Worm (Caenorhabditis elegans) whole organism, young adult: ENCODE measurements around the gene ints-11.
A peak's percentile ranks its signal among the peaks of the same experiment; 100 is the strongest.

Source experiments
- C17E4.6 ChIP-seq: fragments of 200-800 bp; sonication (Bioruptor generic); IDR thresholded peaks from 2 replicates; pipeline ENCODE4 v1.3.6; 2022; ENCODE audit warnings: missing genetic modification reagents, missing genetic modification characterization, missing compliant biosample characterization
- K12H6.12 ChIP-seq: fragments of 200-800 bp; sonication (Bioruptor generic); optimal IDR thresholded peaks from 2 replicates; lab custom pipeline; 2018; ENCODE audit warnings: mild to moderate bottlenecking, missing genetic modification characterization, missing compliant biosample characterization
- Y53G8AR.9 ChIP-seq: fragments of 200-800 bp; sonication (Bioruptor generic); conservative IDR thresholded peaks from 2 replicates; pipeline ENCODE4 v1.3.6; 2022; ENCODE audit warnings: missing genetic modification reagents, missing genetic modification characterization, missing compliant biosample characterization
- ZK185.1 ChIP-seq: sonication (generic microtip); optimal IDR thresholded peaks from 2 replicates; lab custom pipeline; 2016; ENCODE audit warnings: mild to moderate bottlenecking, missing genetic modification characterization, missing compliant biosample characterization; ENCODE audit not compliant: poor library complexity, severe bottlenecking
- aptf-3 ChIP-seq: fragments of 200-800 bp; sonication (Bioruptor generic); IDR thresholded peaks from 2 replicates; pipeline ENCODE4 v1.3.6; 2022; ENCODE audit warnings: missing genetic modification characterization, missing compliant biosample characterization
- athp-1 ChIP-seq: sonication (generic microtip); optimal IDR thresholded peaks from 2 replicates; lab custom pipeline; 2017; ENCODE audit warnings: mild to moderate bottlenecking, missing genetic modification characterization, missing compliant biosample characterization
- attf-5 ChIP-seq: fragments of 200-800 bp; sonication (Bioruptor generic); optimal IDR thresholded peaks from 2 replicates; lab custom pipeline; 2018; ENCODE audit warnings: mild to moderate bottlenecking, missing genetic modification characterization, missing compliant biosample characterization
- cebp-1 ChIP-seq, 2 experiments: fragments of 200-800 bp in 1 of 2; sonication (Bioruptor generic) in 1 of 2; sonication (generic microtip) in 1 of 2; IDR thresholded peaks in 1 of 2; optimal IDR thresholded peaks in 1 of 2; 2 replicates each; pipeline versions ENCODE4 v1.3.6 to Lab custom; 2017 to 2022; ENCODE audit warnings: missing compliant biosample characterization in 2 of 2, missing genetic modification characterization in 2 of 2, mild to moderate bottlenecking in 1 of 2, missing genetic modification reagents in 1 of 2, moderate library complexity in 1 of 2
- ceh-100 ChIP-seq: fragments of 200-800 bp; sonication (Bioruptor generic); IDR thresholded peaks from 2 replicates; pipeline ENCODE4 v1.3.6; 2022; ENCODE audit warnings: missing genetic modification reagents, missing genetic modification characterization, missing compliant biosample characterization
- die-1 ChIP-seq: sonication (generic microtip); optimal IDR thresholded peaks from 2 replicates; lab custom pipeline; 2016; ENCODE audit warnings: missing genotype, mild to moderate bottlenecking, missing genetic modification characterization, missing compliant biosample characterization
- dpff-1 ChIP-seq: sonication (generic microtip); optimal IDR thresholded peaks from 2 replicates; lab custom pipeline; 2017; ENCODE audit warnings: mild to moderate bottlenecking, missing genetic modification characterization, missing compliant biosample characterization
- efl-1 ChIP-seq: fragments of 150-350 bp; optimal IDR thresholded peaks from 2 replicates; lab custom pipeline; 2014; ENCODE audit warnings: missing biosample characterization, missing genetic modification reagents, missing genetic modification characterization
- egl-18 ChIP-seq: fragments of 200-800 bp; sonication (Bioruptor generic); IDR thresholded peaks from 2 replicates; pipeline ENCODE4 v1.3.6; 2022; ENCODE audit warnings: missing genetic modification reagents, missing genetic modification characterization, missing compliant biosample characterization
- egrh-3 ChIP-seq: fragments of 200-800 bp; sonication (Bioruptor generic); IDR thresholded peaks from 2 replicates; pipeline ENCODE4 v1.3.6; 2022; ENCODE audit warnings: missing genetic modification reagents, missing genetic modification characterization, missing compliant biosample characterization
- ets-4 ChIP-seq: fragments of 200-800 bp; sonication (Bioruptor generic); optimal IDR thresholded peaks from 2 replicates; lab custom pipeline; 2018; ENCODE audit warnings: mild to moderate bottlenecking, missing genetic modification characterization, missing compliant biosample characterization
- him-1 ChIP-seq: sonication (generic microtip); optimal IDR thresholded peaks from 2 replicates; lab custom pipeline; 2016; ENCODE audit warnings: missing genotype, missing genetic modification reagents, missing genetic modification characterization, missing compliant biosample characterization
- hlh-12 ChIP-seq: sonication (generic microtip); optimal IDR thresholded peaks from 2 replicates; lab custom pipeline; 2016; ENCODE audit warnings: missing genetic modification characterization, missing compliant biosample characterization
- hlh-26 ChIP-seq: fragments of 200-800 bp; sonication (Bioruptor generic); conservative IDR thresholded peaks from 2 replicates; pipeline ENCODE4 v1.3.6; 2022; ENCODE audit warnings: missing genetic modification reagents, missing genetic modification characterization, missing compliant biosample characterization
- hmg-1.2 ChIP-seq: fragments of 200-800 bp; sonication (Bioruptor generic); IDR thresholded peaks from 2 replicates; pipeline ENCODE4 v1.3.6; 2022; ENCODE audit warnings: missing genetic modification reagents, missing genetic modification characterization, missing compliant biosample characterization
- lsl-1 ChIP-seq: fragments of 200-800 bp; sonication (Bioruptor generic); optimal IDR thresholded peaks from 2 replicates; lab custom pipeline; 2018; ENCODE audit warnings: mild to moderate bottlenecking, missing genetic modification characterization, moderate library complexity, missing compliant biosample characterization
- madf-10 ChIP-seq: sonication (generic microtip); optimal IDR thresholded peaks from 2 replicates; lab custom pipeline; 2016; ENCODE audit warnings: mild to moderate bottlenecking, missing genetic modification characterization, missing compliant biosample characterization
- mcd-1 ChIP-seq: fragments of 200-800 bp; sonication (Bioruptor generic); IDR thresholded peaks from 2 replicates; pipeline ENCODE4 v1.3.6; 2022; ENCODE audit warnings: missing genetic modification reagents, missing genetic modification characterization, missing compliant biosample characterization
- mel-28 ChIP-seq: sonication (generic microtip); optimal IDR thresholded peaks from 2 replicates; lab custom pipeline; 2016; ENCODE audit warnings: borderline replicate concordance, mild to moderate bottlenecking, missing genetic modification characterization, missing compliant biosample characterization
- nfya-1 ChIP-seq: sonication (generic microtip); optimal IDR thresholded peaks from 2 replicates; lab custom pipeline; 2017; ENCODE audit warnings: antibody characterized with exemption, missing compliant biosample characterization, missing genetic modification characterization, borderline replicate concordance; ENCODE audit not compliant: insufficient read depth
- nfyb-1 ChIP-seq: fragments of 200-800 bp; sonication (Bioruptor generic); IDR thresholded peaks from 2 replicates; pipeline ENCODE4 v1.3.6; 2022; ENCODE audit warnings: missing genetic modification reagents, missing genetic modification characterization, missing compliant biosample characterization
- nhr-27 ChIP-seq: fragments of 200-800 bp; sonication (Bioruptor generic); optimal IDR thresholded peaks from 2 replicates; lab custom pipeline; 2018; ENCODE audit warnings: mild to moderate bottlenecking, missing genetic modification characterization, moderate library complexity, missing compliant biosample characterization
- nhr-80 ChIP-seq: sonication (generic microtip); optimal IDR thresholded peaks from 2 replicates; lab custom pipeline; 2016; ENCODE audit warnings: missing genetic modification characterization, missing compliant biosample characterization
- rcor-1 ChIP-seq: fragments of 200-800 bp; sonication (Bioruptor generic); IDR thresholded peaks from 2 replicates; pipeline ENCODE4 v1.3.6; 2022; ENCODE audit warnings: missing genetic modification reagents, missing genetic modification characterization, missing compliant biosample characterization
- repo-1 ChIP-seq: sonication (generic microtip); optimal IDR thresholded peaks from 2 replicates; lab custom pipeline; 2017; ENCODE audit warnings: mild to moderate bottlenecking, missing genetic modification characterization, missing compliant biosample characterization
- rpc-1 ChIP-seq, 2 experiments: fragments of 150-350 bp in 1 of 2; sonication (generic microtip) in 1 of 2; optimal IDR thresholded peaks; 2 replicates each; lab custom pipeline; 2014 to 2018; ENCODE audit warnings: missing biosample characterization in 1 of 2, missing genetic modification characterization in 1 of 2, missing genetic modification reagents in 1 of 2, missing genotype in 1 of 2
- snpc-1.1 ChIP-seq: sonication (generic microtip); optimal IDR thresholded peaks from 2 replicates; lab custom pipeline; 2017; ENCODE audit warnings: missing genetic modification characterization, mild to moderate bottlenecking, missing compliant biosample characterization, antibody characterized with exemption, moderate library complexity, missing genotype, missing genetic modification reagents; ENCODE audit not compliant: insufficient read depth
- snpc-1.3 ChIP-seq: sonication (generic microtip); optimal IDR thresholded peaks from 2 replicates; lab custom pipeline; 2017; ENCODE audit warnings: missing genetic modification characterization, mild to moderate bottlenecking, missing compliant biosample characterization, antibody characterized with exemption, moderate library complexity, missing genotype, missing genetic modification reagents; ENCODE audit not compliant: insufficient read depth
- unc-130 ChIP-seq: sonication (generic microtip); optimal IDR thresholded peaks from 2 replicates; lab custom pipeline; 2016; ENCODE audit warnings: missing genetic modification reagents, missing genetic modification characterization, missing compliant biosample characterization
- zfh-2 ChIP-seq: fragments of 200-800 bp; sonication (Bioruptor generic); conservative IDR thresholded peaks from 2 replicates; pipeline ENCODE4 v1.3.6; 2022; ENCODE audit warnings: missing genetic modification reagents, missing genetic modification characterization, missing compliant biosample characterization
- ztf-26 ChIP-seq: sonication (generic microtip); optimal IDR thresholded peaks from 2 replicates; lab custom pipeline; 2017; ENCODE audit warnings: missing genetic modification characterization, missing compliant biosample characterization
- ztf-28 ChIP-seq: fragments of 200-800 bp; sonication (Bioruptor generic); IDR thresholded peaks from 2 replicates; pipeline ENCODE4 v1.3.6; 2022; ENCODE audit warnings: missing genetic modification reagents, missing genetic modification characterization, missing compliant biosample characterization

ints-11 gene

ce11 chrII:8141135-8141534, 2.1 kb downstream of the ints-11 start (continued):
- TF ChIP-seq egl-18 (GFP tag; lab: Robert Waterston, UW) (no peak), C17E4.6 (GFP tag; lab: Robert Waterston, UW) (no peak), efl-1 (GFP tag; lab: Kevin White, UChicago) (no peak), repo-1 (tag; lab: Kevin White, UChicago) (peak; percentile 15), athp-1 (tag; lab: Kevin White, UChicago) (peak; percentile 22)

ce11 chrII:8138015-8138546, 5.2 kb downstream of the ints-11 start, which contains the start of gene cdc-48.2:
Gene cdc-48.2, plus strand, starts transcription at chrII:8138496.
- no peak for TF ChIP-seq unc-130 (GFP tag; lab: Kevin White, UChicago)
- peak; percentile 36 for TF ChIP-seq attf-5
- TF ChIP-seq aptf-3 (GFP tag; lab: Robert Waterston, UW), result no peak
- TF ChIP-seq nhr-80 (tag; lab: Kevin White, UChicago), result peak; percentile 2
- TF ChIP-seq hmg-1.2, result 0 out of 2 replicates have a peak, but pooled peaks have one; percentile 14
- TF ChIP-seq cebp-1 (GFP tag; IDR thresholded peaks at IDR 0.05; lab: Robert Waterston, UW), result no peak
- peak; percentile 4 for TF ChIP-seq cebp-1 (tag; optimal IDR thresholded peaks at IDR 0.05; lab: Kevin White, UChicago)
- TF ChIP-seq ceh-100 (GFP tag; lab: Robert Waterston, UW), result 0 out of 2 replicates have a peak, but pooled peaks have one; percentile 9
- 0 out of 2 replicates have a peak, but pooled peaks have one; percentile 17 for TF ChIP-seq rcor-1 (GFP tag; lab: Robert Waterston, UW)

ce11 chrII:8137379-8137778, 5.9 kb downstream of the ints-11 start:
- peak; percentile 46; the same call in 1 of the 2 replicates for TF ChIP-seq mcd-1 (GFP tag; lab: Robert Waterston, UW)
- TF ChIP-seq egrh-3 (GFP tag; lab: Robert Waterston, UW), result 0 out of 2 replicates have a peak, but pooled peaks have one; percentile 9
- TF ChIP-seq ztf-28 (GFP tag; lab: Robert Waterston, UW), result no peak
- peak; percentile 39 for TF ChIP-seq K12H6.12 (tag; lab: Kevin White, UChicago)
- peak; percentile 23 for TF ChIP-seq efl-1 (GFP tag; lab: Kevin White, UChicago)
- TF ChIP-seq lsl-1 (GFP tag; lab: Kevin White, UChicago), result peak; percentile 13
- no peak for TF ChIP-seq snpc-1.3 (tag; lab: Kevin White, UChicago)
- TF ChIP-seq ceh-100 (GFP tag; lab: Robert Waterston, UW), result peak; percentile 86

ce11 chrII:8136818-8137217, 6.5 kb downstream of the ints-11 start, which contains the start of gene ctns-1:
Gene ctns-1, minus strand, starts transcription at chrII:8136918.
- TF ChIP-seq nfya-1, result no peak
- TF ChIP-seq Y53G8AR.9 (GFP tag; lab: Robert Waterston, UW), result no peak
- TF ChIP-seq ztf-26 (tag; lab: Kevin White, UChicago), result no peak

- TF ChIP-seq repo-1 (tag; lab: Kevin White, UChicago), result peak; percentile 16
- no peak for TF ChIP-seq Y53G8AR.9 (GFP tag; lab: Robert Waterston, UW)
Measured at ce11 chrII:8135953-8136352, 7.3 kb downstream of the ints-11 start.

ce11 chrII:8131413-8131966, 11.8 kb downstream of the ints-11 start:
- peak; percentile 20 for TF ChIP-seq nhr-27 (tag; lab: Kevin White, UChicago)
- TF ChIP-seq him-1, result no peak
- TF ChIP-seq hlh-12 (tag; lab: Kevin White, UChicago), result no peak
- TF ChIP-seq mel-28, result no peak
- TF ChIP-seq repo-1 (tag; lab: Kevin White, UChicago), result peak; percentile 18
- no peak for TF ChIP-seq madf-10 (tag; lab: Kevin White, UChicago)
- TF ChIP-seq rpc-1 (optimal IDR thresholded peaks at IDR 0.05; lab: Kevin White, UChicago), result no peak
- no peak for TF ChIP-seq rpc-1 (tag; optimal IDR thresholded peaks at IDR 0.05; lab: Kevin White, UChicago)
- no peak for TF ChIP-seq dpff-1
- TF ChIP-seq zfh-2 (GFP tag; lab: Robert Waterston, UW), result peak; percentile 80
- TF ChIP-seq snpc-1.1, result no peak
- TF ChIP-seq nfyb-1 (GFP tag; lab: Robert Waterston, UW), result 0 out of 2 replicates have a peak, but pooled peaks have one; percentile 63
- no peak for TF ChIP-seq die-1 (tag; lab: Kevin White, UChicago)
- no peak for TF ChIP-seq ZK185.1 (tag; lab: Kevin White, UChicago)
- no peak for TF ChIP-seq hlh-26 (GFP tag; lab: Robert Waterston, UW)
- TF ChIP-seq ets-4, result no peak
